Worm (Caenorhabditis elegans) whole organism, L3 larva: ENCODE measurements around the gene C48D1.5.

Experiments used
- ZK546.5 ChIP-seq: sonication (generic microtip); optimal IDR thresholded peaks from 2 replicates; lab custom pipeline; 2017; ENCODE audit warnings: missing biosample characterization, missing genetic modification characterization
- ama-1 ChIP-seq: fragments of 150-350 bp; optimal IDR thresholded peaks from 2 replicates; lab custom pipeline; 2018
- ceh-16 ChIP-seq: sonication (generic microtip); optimal IDR thresholded peaks from 2 replicates; lab custom pipeline; 2017; ENCODE audit warnings: missing biosample characterization, missing genetic modification characterization
- daf-12 ChIP-seq: fragments of 150-350 bp; optimal IDR thresholded peaks from 2 replicates; lab custom pipeline; 2014; ENCODE audit warnings: missing biosample characterization, missing genetic modification reagents, missing genetic modification characterization
- egl-5 ChIP-seq: fragments of 150-350 bp; optimal IDR thresholded peaks from 2 replicates; lab custom pipeline; 2017; ENCODE audit warnings: missing biosample characterization, missing genetic modification reagents, missing genetic modification characterization, inconsistent platforms
- elt-1 ChIP-seq: fragments of 150-350 bp; optimal IDR thresholded peaks from 2 replicates; lab custom pipeline; 2014; ENCODE audit warnings: missing biosample characterization, missing genetic modification characterization
- elt-2 ChIP-seq: sonication (generic microtip); optimal IDR thresholded peaks from 2 replicates; lab custom pipeline; 2016; ENCODE audit warnings: missing genetic modification reagents, mild to moderate bottlenecking, missing genetic modification characterization, missing compliant biosample characterization
- elt-3 ChIP-seq, 3 experiments: fragments of 150-350 bp in 1 of 3; sonication (generic microtip) in 2 of 3; optimal IDR thresholded peaks; 2 replicates in 2 of 3; 4 replicates in 1 of 3; lab custom pipeline; 2014 to 2017; ENCODE audit warnings: missing biosample characterization in 3 of 3, missing genetic modification characterization in 3 of 3
- eor-1 ChIP-seq, 2 experiments: fragments of 150-350 bp; optimal IDR thresholded peaks; 2 replicates each; lab custom pipeline; 2014 to 2018; ENCODE audit warnings: missing biosample characterization in 2 of 2, missing genetic modification characterization in 2 of 2
- fkh-10 ChIP-seq: sonication (generic microtip); optimal IDR thresholded peaks from 2 replicates; lab custom pipeline; 2017; ENCODE audit warnings: missing biosample characterization, missing genetic modification reagents, missing genetic modification characterization
- fos-1 ChIP-seq: fragments of 150-350 bp; optimal IDR thresholded peaks from 2 replicates; lab custom pipeline; 2014; ENCODE audit warnings: missing biosample characterization, missing genetic modification characterization
- hmg-11 ChIP-seq: sonication (generic microtip); optimal IDR thresholded peaks from 2 replicates; lab custom pipeline; 2016; ENCODE audit warnings: missing genetic modification characterization, missing compliant biosample characterization
- jun-1 ChIP-seq: fragments of 150-350 bp; optimal IDR thresholded peaks from 2 replicates; lab custom pipeline; 2014; ENCODE audit warnings: missing biosample characterization, missing genetic modification reagents, missing genetic modification characterization
- lin-15B ChIP-seq: fragments of 150-350 bp; optimal IDR thresholded peaks from 2 replicates; lab custom pipeline; 2014; ENCODE audit warnings: missing biosample characterization, missing genetic modification characterization
- lin-39 ChIP-seq: fragments of 150-350 bp; optimal IDR thresholded peaks from 2 replicates; lab custom pipeline; 2018; ENCODE audit warnings: missing biosample characterization, missing genetic modification reagents, missing genetic modification characterization
- mml-1 ChIP-seq: fragments of 150-350 bp; sonication (generic microtip); optimal IDR thresholded peaks from 3 replicates; lab custom pipeline; 2014; ENCODE audit warnings: missing biosample characterization, missing genetic modification characterization
- nfya-1 ChIP-seq: sonication (generic microtip); optimal IDR thresholded peaks from 2 replicates; lab custom pipeline; 2017; ENCODE audit warnings: missing genetic modification characterization, mild to moderate bottlenecking, missing compliant biosample characterization, antibody characterized with exemption, moderate library complexity; ENCODE audit not compliant: insufficient read depth
- nhr-25 ChIP-seq: sonication (generic microtip); optimal IDR thresholded peaks from 2 replicates; lab custom pipeline; 2017; ENCODE audit warnings: missing biosample characterization, missing genetic modification characterization
- nhr-67 ChIP-seq: fragments of 150-350 bp; optimal IDR thresholded peaks from 2 replicates; lab custom pipeline; 2014; ENCODE audit warnings: missing biosample characterization, missing genetic modification characterization
- nhr-76 ChIP-seq: fragments of 150-350 bp; sonication (generic microtip); optimal IDR thresholded peaks from 5 replicates; lab custom pipeline; 2014; ENCODE audit warnings: missing biosample characterization, missing genetic modification characterization
- nhr-77 ChIP-seq: fragments of 150-350 bp; optimal IDR thresholded peaks from 2 replicates; lab custom pipeline; 2014; ENCODE audit warnings: missing biosample characterization, missing genetic modification characterization
- pha-4 ChIP-seq: fragments of 150-350 bp; optimal IDR thresholded peaks from 2 replicates; lab custom pipeline; 2014; ENCODE audit warnings: missing biosample characterization, missing genetic modification reagents, missing genetic modification characterization
- pqm-1 ChIP-seq: fragments of 150-350 bp; optimal IDR thresholded peaks from 2 replicates; lab custom pipeline; 2017; ENCODE audit warnings: missing biosample characterization, missing genetic modification characterization, inconsistent platforms
- skn-1 ChIP-seq: fragments of 150-350 bp; optimal IDR thresholded peaks from 2 replicates; lab custom pipeline; 2014; ENCODE audit warnings: missing biosample characterization, missing genetic modification characterization
- snpc-4 ChIP-seq: fragments of 150-350 bp; optimal IDR thresholded peaks from 2 replicates; lab custom pipeline; 2014; ENCODE audit warnings: missing biosample characterization, missing genetic modification characterization
- unc-39 ChIP-seq: sonication (generic microtip); optimal IDR thresholded peaks from 4 replicates; lab custom pipeline; 2017; ENCODE audit warnings: missing biosample characterization, missing genetic modification characterization
- unc-62 ChIP-seq: fragments of 150-350 bp; sonication (generic microtip); optimal IDR thresholded peaks from 4 replicates; lab custom pipeline; 2014; ENCODE audit warnings: missing biosample characterization, missing genetic modification reagents, missing genetic modification characterization
- zag-1 ChIP-seq: fragments of 150-350 bp; optimal IDR thresholded peaks from 2 replicates; lab custom pipeline; 2014; ENCODE audit warnings: missing biosample characterization, missing genetic modification characterization
- ztf-11 ChIP-seq: fragments of 150-350 bp; optimal IDR thresholded peaks from 2 replicates; lab custom pipeline; 2014; ENCODE audit warnings: missing biosample characterization, missing genetic modification characterization
- ztf-4 ChIP-seq: fragments of 150-350 bp; optimal IDR thresholded peaks from 2 replicates; lab custom pipeline; 2014; ENCODE audit warnings: missing biosample characterization, missing genetic modification characterization

Gene C48D1.5

ce11 chrIV:13247780-13248179 lies 26.0 kb downstream of the C48D1.5 start:
- no peak for TF ChIP-seq jun-1
- TF ChIP-seq hmg-11 (tag; lab: Kevin White, UChicago) = no peak

ce11 chrIV:13250243-13250642 lies 28.5 kb downstream of the C48D1.5 start:
- TF ChIP-seq fos-1 (tag; lab: Kevin White, UChicago) (no peak), ama-1 (lab: Kevin White, UChicago) (peak; percentile 33), ceh-16 (tag; lab: Kevin White, UChicago) (no peak), pha-4 (no peak)

- TF ChIP-seq elt-2 (peak; percentile 41), ceh-16 (tag; lab: Kevin White, UChicago) (no peak), pqm-1 (tag; lab: Kevin White, UChicago) (peak; percentile 57), elt-3 (tag; optimal IDR thresholded peaks at IDR 0.05; lab: Kevin White, UChicago) (no peak)
- TF ChIP-seq, all 47 proteins: peak for 2
Observed at ce11 chrIV:13252211-13252610, 30.5 kb downstream of the C48D1.5 start, which contains the start of gene ttr-51. Gene ttr-51 (minus strand): TSS chrIV:13252311.

- TF ChIP-seq egl-5 (peak; percentile 73), nfya-1 (tag; lab: Kevin White, UChicago) (peak; percentile 24), eor-1 (tag; optimal IDR thresholded peaks at IDR 0.05; lab: Kevin White, UChicago) (no peak), elt-2 (peak; percentile 98), pqm-1 (tag; lab: Kevin White, UChicago) (peak; percentile 92), jun-1 (peak; percentile 61), snpc-4 (no peak), pha-4 (peak; percentile 52), unc-62 (GFP tag; lab: Kevin White, UChicago) (no peak), mml-1 (no peak), lin-39 (peak; percentile 5), elt-1 (tag; lab: Kevin White, UChicago) (no peak)
- TF ChIP-seq, all 47 proteins: peak for 7
Observed at ce11 chrIV:13253841-13254240, 32.1 kb downstream of the C48D1.5 start, which contains the start of gene ttr-45. Gene ttr-45 (plus strand): TSS chrIV:13254225.

- no peak for TF ChIP-seq ztf-4 (tag; lab: Kevin White, UChicago)
- TF ChIP-seq ztf-11 (tag; lab: Kevin White, UChicago) = no peak
- no peak for TF ChIP-seq ZK546.5 (tag; lab: Kevin White, UChicago)
- TF ChIP-seq zag-1 (tag; lab: Kevin White, UChicago) = no peak
- TF ChIP-seq, all 47 proteins: peak for 0
Observed at ce11 chrIV:13255886-13256285, 34.1 kb downstream of the C48D1.5 start, which contains the start of gene bus-12. Gene bus-12 (plus strand): TSS chrIV:13256186.

- TF ChIP-seq zag-1 (tag; lab: Kevin White, UChicago) (no peak), daf-12 (tag; lab: Kevin White, UChicago) (no peak), elt-3 (tag; optimal IDR thresholded peaks at IDR 0.05; lab: Kevin White, UChicago) (no peak), unc-39 (tag; lab: Kevin White, UChicago) (no peak), skn-1 (tag; lab: Kevin White, UChicago) (no peak), ama-1 (lab: Kevin White, UChicago) (no peak), nhr-25 (tag; lab: Kevin White, UChicago) (no peak), ceh-16 (tag; lab: Kevin White, UChicago) (no peak), nhr-76 (tag; lab: Kevin White, UChicago) (no peak), nfya-1 (tag; lab: Kevin White, UChicago) (no peak), ztf-4 (tag; lab: Kevin White, UChicago) (no peak), unc-62 (GFP tag; lab: Kevin White, UChicago) (no peak), nhr-67 (tag; lab: Kevin White, UChicago) (no peak), fkh-10 (no peak), nhr-77 (no peak), mml-1 (no peak), jun-1 (no peak), elt-1 (tag; lab: Kevin White, UChicago) (no peak), ztf-11 (tag; lab: Kevin White, UChicago) (no peak), fos-1 (tag; lab: Kevin White, UChicago) (no peak)
Observed at ce11 chrIV:13258872-13259271, 37.1 kb downstream of the C48D1.5 start, which contains the start of gene JC8.16. Gene JC8.16 (plus strand): TSS chrIV:13259172.

ce11 chrIV:13261778-13262177 lies 40.0 kb downstream of the C48D1.5 start:
- TF ChIP-seq fkh-10 (no peak), unc-39 (tag; lab: Kevin White, UChicago) (no peak), fos-1 (tag; lab: Kevin White, UChicago) (no peak), unc-62 (GFP tag; lab: Kevin White, UChicago) (no peak), lin-15B (no peak), ama-1 (lab: Kevin White, UChicago) (no peak), pqm-1 (tag; lab: Kevin White, UChicago) (no peak), elt-3 (tag; optimal IDR thresholded peaks at IDR 0.05; lab: Kevin White, UChicago) (no peak), pha-4 (no peak), zag-1 (tag; lab: Kevin White, UChicago) (no peak), skn-1 (tag; lab: Kevin White, UChicago) (no peak), daf-12 (tag; lab: Kevin White, UChicago) (no peak)
